Worm (Caenorhabditis elegans) whole organism, L1 larva: Measurements from ENCODE around the gene szy-20.

Source experiments
- C04F5.9 ChIP-seq: sonication (generic microtip); optimal IDR thresholded peaks from 2 replicates; lab custom pipeline; 2016; ENCODE audit warnings: missing genetic modification characterization, missing compliant biosample characterization
- C34B4.2 ChIP-seq: sonication (generic microtip); optimal IDR thresholded peaks from 2 replicates; lab custom pipeline; 2017; ENCODE audit warnings: mild to moderate bottlenecking, missing genetic modification characterization, missing compliant biosample characterization
- blmp-1 ChIP-seq: fragments of 150-350 bp; optimal IDR thresholded peaks from 2 replicates; lab custom pipeline; 2014; ENCODE audit warnings: missing biosample characterization, missing genetic modification characterization
- ceh-63 ChIP-seq: fragments of 200-800 bp; sonication (Bioruptor generic); optimal IDR thresholded peaks from 2 replicates; lab custom pipeline; 2018; ENCODE audit warnings: mild to moderate bottlenecking, missing genetic modification characterization, missing compliant biosample characterization
- ceh-8 ChIP-seq: fragments of 200-800 bp; sonication (Bioruptor generic); optimal IDR thresholded peaks from 2 replicates; lab custom pipeline; 2018; ENCODE audit warnings: mild to moderate bottlenecking, missing genetic modification characterization, moderate library complexity, missing compliant biosample characterization
- ceh-82 ChIP-seq, 3 experiments: fragments of 150-350 bp in 1 of 3; sonication (generic microtip) in 2 of 3; optimal IDR thresholded peaks; 2 replicates each; lab custom pipeline; 2014 to 2017; ENCODE audit warnings: missing biosample characterization in 3 of 3, missing genetic modification characterization in 3 of 3
- ceh-90 ChIP-seq: sonication (generic microtip); optimal IDR thresholded peaks from 2 replicates; lab custom pipeline; 2016; ENCODE audit warnings: missing genetic modification characterization, missing compliant biosample characterization
- dpl-1 ChIP-seq, 3 experiments: fragments of 150-350 bp in 2 of 3; sonication (generic microtip) in 1 of 3; optimal IDR thresholded peaks; 2 replicates each; lab custom pipeline; 2014 to 2017; ENCODE audit warnings: missing biosample characterization in 3 of 3, missing genetic modification characterization in 3 of 3, missing genetic modification reagents in 3 of 3
- elt-3 ChIP-seq, 6 experiments: fragments of 150-350 bp in 1 of 6; sonication (generic microtip); optimal IDR thresholded peaks; 2 replicates each; lab custom pipeline; 2017 to 2018; ENCODE audit warnings: missing biosample characterization in 6 of 6, missing genetic modification characterization in 6 of 6, inconsistent platforms in 1 of 6
- ets-5 ChIP-seq: fragments of 200-800 bp; sonication (Bioruptor generic); IDR thresholded peaks from 2 replicates; pipeline ENCODE4 v1.3.6; 2022; ENCODE audit warnings: missing genetic modification characterization, missing compliant biosample characterization
- fkh-10 ChIP-seq: sonication (generic microtip); optimal IDR thresholded peaks from 2 replicates; lab custom pipeline; 2017; ENCODE audit warnings: missing biosample characterization, missing genetic modification reagents, missing genetic modification characterization
- fos-1 ChIP-seq: fragments of 150-350 bp; optimal IDR thresholded peaks from 2 replicates; lab custom pipeline; 2014; ENCODE audit warnings: missing biosample characterization, missing genetic modification characterization
- grh-1 ChIP-seq: fragments of 200-800 bp; sonication (Bioruptor generic); IDR thresholded peaks from 2 replicates; pipeline ENCODE4 v1.3.6; 2022; ENCODE audit warnings: missing genetic modification reagents, missing genetic modification characterization, missing compliant biosample characterization
- hlh-17 ChIP-seq: fragments of 200-800 bp; sonication (Bioruptor generic); optimal IDR thresholded peaks from 2 replicates; lab custom pipeline; 2018; ENCODE audit warnings: missing genetic modification characterization, mild to moderate bottlenecking, missing compliant biosample characterization, moderate library complexity, borderline replicate concordance
- hlh-4 ChIP-seq: sonication (generic microtip); optimal IDR thresholded peaks from 2 replicates; lab custom pipeline; 2016; ENCODE audit warnings: mild to moderate bottlenecking, missing genetic modification characterization, missing compliant biosample characterization
- lin-13 ChIP-seq: fragments of 150-350 bp; optimal IDR thresholded peaks from 2 replicates; lab custom pipeline; 2014; ENCODE audit warnings: missing biosample characterization, missing genetic modification reagents, missing genetic modification characterization
- lin-14 ChIP-seq: fragments of 200-800 bp; sonication (Bioruptor generic); optimal IDR thresholded peaks from 2 replicates; lab custom pipeline; 2018; ENCODE audit warnings: mild to moderate bottlenecking, missing genetic modification characterization, moderate library complexity, missing compliant biosample characterization
- lin-35 ChIP-seq, 2 experiments: fragments of 150-350 bp; optimal IDR thresholded peaks; 2 replicates each; lab custom pipeline; 2014; ENCODE audit warnings: missing biosample characterization in 2 of 2, missing genetic modification characterization in 2 of 2, missing genetic modification reagents in 2 of 2
- lin-39 ChIP-seq: fragments of 150-350 bp; optimal IDR thresholded peaks from 2 replicates; lab custom pipeline; 2014; ENCODE audit warnings: missing biosample characterization, missing genetic modification reagents, missing genetic modification characterization
- lsy-2 ChIP-seq, 2 experiments: fragments of 150-350 bp; optimal IDR thresholded peaks; 2 replicates each; lab custom pipeline; 2014; ENCODE audit warnings: missing biosample characterization in 2 of 2, missing genetic modification characterization in 2 of 2
- nhr-11 ChIP-seq: fragments of 150-350 bp; optimal IDR thresholded peaks from 2 replicates; lab custom pipeline; 2014; ENCODE audit warnings: missing biosample characterization, missing genetic modification characterization
- nhr-19 ChIP-seq: fragments of 200-800 bp; sonication (Bioruptor generic); conservative IDR thresholded peaks from 2 replicates; pipeline ENCODE4 v1.3.6; 2022; ENCODE audit warnings: missing genetic modification characterization, missing compliant biosample characterization
- nhr-237 ChIP-seq: fragments of 150-350 bp; optimal IDR thresholded peaks from 2 replicates; lab custom pipeline; 2014; ENCODE audit warnings: missing biosample characterization, missing genetic modification characterization
- nhr-71 ChIP-seq: sonication (generic microtip); optimal IDR thresholded peaks from 2 replicates; lab custom pipeline; 2016; ENCODE audit warnings: mild to moderate bottlenecking, missing genetic modification characterization, moderate library complexity, missing compliant biosample characterization
- nhr-76 ChIP-seq: sonication (generic microtip); optimal IDR thresholded peaks from 2 replicates; lab custom pipeline; 2017; ENCODE audit warnings: missing biosample characterization, missing genetic modification characterization
- nhr-84 ChIP-seq: sonication (generic microtip); optimal IDR thresholded peaks from 2 replicates; lab custom pipeline; 2017; ENCODE audit warnings: missing biosample characterization, missing genetic modification characterization
- nhr-90 ChIP-seq: sonication (generic microtip); optimal IDR thresholded peaks from 2 replicates; lab custom pipeline; 2016; ENCODE audit warnings: mild to moderate bottlenecking, missing genetic modification characterization, missing compliant biosample characterization; ENCODE audit not compliant: poor library complexity
- pag-3 ChIP-seq: sonication (generic microtip); optimal IDR thresholded peaks from 2 replicates; lab custom pipeline; 2017; ENCODE audit warnings: missing genetic modification characterization, mild to moderate bottlenecking, missing compliant biosample characterization, antibody characterized with exemption, borderline replicate concordance; ENCODE audit not compliant: insufficient read depth
- skn-1 ChIP-seq: fragments of 150-350 bp; optimal IDR thresholded peaks from 2 replicates; lab custom pipeline; 2014; ENCODE audit warnings: missing biosample characterization, missing genetic modification characterization
- snpc-4 ChIP-seq: fragments of 150-350 bp; optimal IDR thresholded peaks from 2 replicates; lab custom pipeline; 2014; ENCODE audit warnings: missing biosample characterization, missing genetic modification characterization
- sox-4 ChIP-seq: sonication (generic microtip); optimal IDR thresholded peaks from 2 replicates; lab custom pipeline; 2016; ENCODE audit warnings: missing genetic modification characterization, missing compliant biosample characterization
- sup-37 ChIP-seq: fragments of 200-800 bp; sonication (Bioruptor generic); optimal IDR thresholded peaks from 2 replicates; lab custom pipeline; 2018; ENCODE audit warnings: mild to moderate bottlenecking, missing genetic modification characterization, missing compliant biosample characterization
- unc-130 ChIP-seq: fragments of 150-350 bp; optimal IDR thresholded peaks from 2 replicates; lab custom pipeline; 2017; ENCODE audit warnings: missing biosample characterization, missing genetic modification characterization, inconsistent platforms
- unc-98 ChIP-seq: fragments of 200-800 bp; sonication (Bioruptor generic); IDR thresholded peaks from 2 replicates; pipeline ENCODE4 v1.3.6; 2022; ENCODE audit warnings: missing genetic modification characterization, missing compliant biosample characterization
- vab-15 ChIP-seq: sonication (generic microtip); optimal IDR thresholded peaks from 2 replicates; lab custom pipeline; 2017; ENCODE audit warnings: missing genotype, mild to moderate bottlenecking, missing genetic modification characterization, missing compliant biosample characterization
- ztf-11 ChIP-seq, 2 experiments: sonication (generic microtip); optimal IDR thresholded peaks; 2 replicates each; lab custom pipeline; 2016 to 2017; ENCODE audit warnings: missing genetic modification characterization in 2 of 2, missing biosample characterization in 1 of 2, missing compliant biosample characterization in 1 of 2
- ztf-4 ChIP-seq: fragments of 150-350 bp; optimal IDR thresholded peaks from 2 replicates; lab custom pipeline; 2014; ENCODE audit warnings: missing biosample characterization, missing genetic modification characterization

szy-20 gene

DNA sequence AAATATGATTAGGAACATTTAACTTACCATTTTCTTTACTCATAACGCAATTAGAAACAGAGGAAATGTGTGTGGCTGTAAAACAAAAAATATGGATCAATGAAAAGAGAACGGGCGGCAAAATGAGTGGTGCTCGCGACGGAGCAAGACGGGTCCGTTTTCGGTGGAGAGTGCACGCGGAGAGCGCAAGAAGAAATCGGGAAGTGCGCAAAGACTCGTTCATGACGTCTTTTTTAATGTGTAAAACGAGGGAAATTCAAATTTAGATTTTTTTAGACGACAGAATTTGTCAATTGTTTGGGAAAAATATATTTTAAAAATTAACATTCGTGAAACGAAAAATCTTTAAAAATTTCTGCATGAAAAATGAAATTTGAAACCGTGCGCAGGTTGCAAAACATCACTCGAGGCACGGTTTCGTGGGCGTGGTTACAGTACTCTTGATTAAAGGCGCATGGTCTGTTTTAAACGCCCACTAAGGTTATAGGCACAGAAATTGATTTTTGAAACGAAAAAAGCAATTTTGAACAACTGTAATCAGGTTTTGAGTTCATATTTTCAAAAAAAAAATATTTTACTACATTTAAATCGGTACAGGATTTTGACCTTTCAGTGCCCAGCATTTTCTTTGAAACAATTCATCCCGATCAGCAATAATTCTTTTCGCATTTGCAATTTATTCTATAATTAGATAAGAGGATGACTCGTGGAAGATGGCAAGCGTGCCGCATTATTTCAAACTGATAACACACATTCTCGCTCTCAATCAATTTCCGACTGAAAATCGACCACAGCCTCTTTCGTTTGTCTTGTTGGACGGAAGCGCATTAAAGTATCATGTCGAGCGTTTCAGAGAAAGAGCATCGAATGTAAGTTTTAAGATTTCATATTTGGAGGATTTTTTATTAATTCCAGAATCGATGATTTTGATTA, at the start of gene szy-20, which contains the start of gene C18E9.5 (continued):
- no peak for TF ChIP-seq pag-3 (tag; lab: Kevin White, UChicago)
- TF ChIP-seq snpc-4 (tag; lab: Kevin White, UChicago), result peak; percentile 78
- TF ChIP-seq vab-15 (tag; lab: Kevin White, UChicago), result no peak
- TF ChIP-seq nhr-71, result peak; percentile 93
- TF ChIP-seq C34B4.2 (tag; lab: Kevin White, UChicago), result no peak
- TF ChIP-seq sup-37 (GFP tag; lab: Kevin White, UChicago), result peak; percentile 62
- TF ChIP-seq ceh-82 (tag; optimal IDR thresholded peaks at IDR 0.05; lab: Kevin White, UChicago), result peak; percentile 76 to 92 (median 80)
- TF ChIP-seq ceh-90 (tag; lab: Kevin White, UChicago), result peak; percentile 38
- TF ChIP-seq C04F5.9 (tag; lab: Kevin White, UChicago), result peak; percentile 75
- TF ChIP-seq unc-98, result no peak
- no peak for TF ChIP-seq nhr-76
- TF ChIP-seq ztf-11 (tag; optimal IDR thresholded peaks at IDR 0.05; lab: Kevin White, UChicago), result peak in 1 of 2 experiments; percentile 68
- TF ChIP-seq nhr-90 (tag; lab: Kevin White, UChicago), result peak; percentile 80
- TF ChIP-seq nhr-237, result peak; percentile 16
- peak; percentile 22 for TF ChIP-seq sox-4 (tag; lab: Kevin White, UChicago)
- peak; percentile 90 for TF ChIP-seq lin-14 (GFP tag; lab: Kevin White, UChicago)
- peak; percentile 98 for TF ChIP-seq lin-35 (GFP tag; optimal IDR thresholded peaks at IDR 0.05; lab: Kevin White, UChicago)
- peak; percentile 47 for TF ChIP-seq skn-1
- peak in 2 of 6 experiments; percentile 2 to 46 for TF ChIP-seq elt-3 (tag; optimal IDR thresholded peaks at IDR 0.05; lab: Kevin White, UChicago)
- peak; percentile 97 to 98 (median 98) for TF ChIP-seq dpl-1 (GFP tag; optimal IDR thresholded peaks at IDR 0.05; lab: Kevin White, UChicago)
- peak; percentile 90 for TF ChIP-seq lin-39 (tag; lab: Kevin White, UChicago)
- TF ChIP-seq lin-13 (GFP tag; lab: Kevin White, UChicago), result peak; percentile 82
- TF ChIP-seq ztf-4, result peak; percentile 14
- peak; percentile 61 for TF ChIP-seq nhr-11 (tag; lab: Kevin White, UChicago)
- no peak for TF ChIP-seq ets-5 (GFP tag; lab: Robert Waterston, UW)
- TF ChIP-seq lsy-2 (tag; optimal IDR thresholded peaks at IDR 0.05; lab: Kevin White, UChicago), result peak; percentile 91
- peak; percentile 74 for TF ChIP-seq fos-1 (tag; lab: Kevin White, UChicago)
- TF ChIP-seq ceh-8, result peak; percentile 72
- no peak for TF ChIP-seq ceh-63 (GFP tag; lab: Kevin White, UChicago)
- TF ChIP-seq nhr-19 (GFP tag; lab: Robert Waterston, UW), result peak; percentile 88
- no peak for TF ChIP-seq nhr-84 (tag; lab: Kevin White, UChicago)
- TF ChIP-seq grh-1 (GFP tag; lab: Robert Waterston, UW), result peak; percentile 63
- TF ChIP-seq unc-130 (tag; lab: Kevin White, UChicago), result peak; percentile 17

- no peak for TF ChIP-seq hlh-17 (GFP tag; lab: Kevin White, UChicago)
- no peak for TF ChIP-seq fkh-10 (GFP tag; lab: Kevin White, UChicago)
- TF ChIP-seq hlh-4 (tag; lab: Kevin White, UChicago), result no peak
- no peak for TF ChIP-seq blmp-1 (tag; lab: Kevin White, UChicago)
- TF ChIP-seq fos-1 (tag; lab: Kevin White, UChicago), result no peak
Observed at ce11 chrII:9017628-9018027, 48.5 kb upstream of the szy-20 start.
